Fruit fly (Drosophila melanogaster): ENCODE measurements around the gene TotF.

dm6 chr2L:19884444-19884843 is 27.7 kb downstream of the TotF start:
- TF ChIP-seq CG6854 (GFP tag; optimal IDR thresholded peaks at IDR 0.05) (no peak), CG11762 (GFP tag; optimal IDR thresholded peaks at IDR 0.05; ENCODE audit: insufficient read depth) (peak; percentile 29), Ets96B (tag; optimal IDR thresholded peaks at IDR 0.05) (no peak)

Measured in whole organism, prepupa.